Worm (Caenorhabditis elegans) whole organism, young adult: ENCODE measurements around the gene B0244.10.
A peak's percentile ranks its signal among the peaks of the same experiment; 100 is the strongest.

ENCODE experiments used
- B0336.3 ChIP-seq: fragments of 200-800 bp; sonication (Bioruptor generic); IDR thresholded peaks from 2 replicates; pipeline ENCODE4 v1.3.6; 2022; ENCODE audit warnings: missing genetic modification characterization, missing compliant biosample characterization
- C17E4.6 ChIP-seq: fragments of 200-800 bp; sonication (Bioruptor generic); IDR thresholded peaks from 2 replicates; pipeline ENCODE4 v1.3.6; 2022; ENCODE audit warnings: missing genetic modification reagents, missing genetic modification characterization, missing compliant biosample characterization
- F22D6.2 ChIP-seq: sonication (generic microtip); optimal IDR thresholded peaks from 2 replicates; lab custom pipeline; 2016; ENCODE audit warnings: mild to moderate bottlenecking, missing genetic modification characterization, missing compliant biosample characterization
- F52B5.7 ChIP-seq: sonication (generic microtip); optimal IDR thresholded peaks from 2 replicates; lab custom pipeline; 2016; ENCODE audit warnings: mild to moderate bottlenecking, missing genetic modification characterization, missing compliant biosample characterization
- F55B11.4 ChIP-seq: sonication (generic microtip); optimal IDR thresholded peaks from 2 replicates; lab custom pipeline; 2016; ENCODE audit warnings: missing compliant biosample characterization, missing genetic modification characterization, borderline replicate concordance; ENCODE audit not compliant: insufficient read depth
- K12H6.12 ChIP-seq: fragments of 200-800 bp; sonication (Bioruptor generic); optimal IDR thresholded peaks from 2 replicates; lab custom pipeline; 2018; ENCODE audit warnings: mild to moderate bottlenecking, missing genetic modification characterization, missing compliant biosample characterization
- T26A5.8 ChIP-seq: sonication (generic microtip); optimal IDR thresholded peaks from 2 replicates; lab custom pipeline; 2016; ENCODE audit warnings: missing genetic modification characterization, missing compliant biosample characterization
- Y53G8AR.9 ChIP-seq: fragments of 200-800 bp; sonication (Bioruptor generic); conservative IDR thresholded peaks from 2 replicates; pipeline ENCODE4 v1.3.6; 2022; ENCODE audit warnings: missing genetic modification reagents, missing genetic modification characterization, missing compliant biosample characterization
- Y79H2A.3 ChIP-seq: fragments of 200-800 bp; sonication (Bioruptor generic); conservative IDR thresholded peaks from 2 replicates; pipeline ENCODE4 v1.3.6; 2022; ENCODE audit warnings: missing genetic modification reagents, missing genetic modification characterization, missing compliant biosample characterization
- ZK185.1 ChIP-seq: sonication (generic microtip); optimal IDR thresholded peaks from 2 replicates; lab custom pipeline; 2016; ENCODE audit warnings: mild to moderate bottlenecking, missing genetic modification characterization, missing compliant biosample characterization; ENCODE audit not compliant: poor library complexity, severe bottlenecking
- attf-3 ChIP-seq: fragments of 200-800 bp; sonication (Bioruptor generic); conservative IDR thresholded peaks from 2 replicates; pipeline ENCODE4 v1.3.6; 2022; ENCODE audit warnings: missing genetic modification reagents, missing genetic modification characterization, missing compliant biosample characterization
- attf-5 ChIP-seq: fragments of 200-800 bp; sonication (Bioruptor generic); optimal IDR thresholded peaks from 2 replicates; lab custom pipeline; 2018; ENCODE audit warnings: mild to moderate bottlenecking, missing genetic modification characterization, missing compliant biosample characterization
- bed-1 ChIP-seq: fragments of 200-800 bp; sonication (Bioruptor generic); IDR thresholded peaks from 2 replicates; pipeline ENCODE4 v1.3.6; 2022; ENCODE audit warnings: missing genetic modification reagents, missing genetic modification characterization, missing compliant biosample characterization
- cebp-1 ChIP-seq, 2 experiments: fragments of 200-800 bp in 1 of 2; sonication (Bioruptor generic) in 1 of 2; sonication (generic microtip) in 1 of 2; IDR thresholded peaks in 1 of 2; optimal IDR thresholded peaks in 1 of 2; 2 replicates each; pipeline versions ENCODE4 v1.3.6 to Lab custom; 2017 to 2022; ENCODE audit warnings: missing compliant biosample characterization in 2 of 2, missing genetic modification characterization in 2 of 2, mild to moderate bottlenecking in 1 of 2, missing genetic modification reagents in 1 of 2, moderate library complexity in 1 of 2
- cebp-2 ChIP-seq: fragments of 200-800 bp; sonication (Bioruptor generic); IDR thresholded peaks from 2 replicates; pipeline ENCODE4 v1.3.6; 2022; ENCODE audit warnings: missing genetic modification characterization, missing compliant biosample characterization
- ceh-100 ChIP-seq: fragments of 200-800 bp; sonication (Bioruptor generic); IDR thresholded peaks from 2 replicates; pipeline ENCODE4 v1.3.6; 2022; ENCODE audit warnings: missing genetic modification reagents, missing genetic modification characterization, missing compliant biosample characterization
- ceh-40 ChIP-seq: fragments of 200-800 bp; sonication (Bioruptor generic); IDR thresholded peaks from 2 replicates; pipeline ENCODE4 v1.3.6; 2022; ENCODE audit warnings: missing genetic modification characterization, missing compliant biosample characterization
- ceh-58 ChIP-seq: fragments of 200-800 bp; sonication (Bioruptor generic); IDR thresholded peaks from 2 replicates; pipeline ENCODE4 v1.3.6; 2022; ENCODE audit warnings: missing genetic modification characterization, missing compliant biosample characterization
- ceh-91 ChIP-seq: fragments of 200-800 bp; sonication (Bioruptor generic); IDR thresholded peaks from 2 replicates; pipeline ENCODE4 v1.3.6; 2022; ENCODE audit warnings: missing genetic modification reagents, missing genetic modification characterization, missing compliant biosample characterization
- die-1 ChIP-seq: sonication (generic microtip); optimal IDR thresholded peaks from 2 replicates; lab custom pipeline; 2016; ENCODE audit warnings: missing genotype, mild to moderate bottlenecking, missing genetic modification characterization, missing compliant biosample characterization
- dpl-1 ChIP-seq: fragments of 150-350 bp; optimal IDR thresholded peaks from 2 replicates; lab custom pipeline; 2014; ENCODE audit warnings: missing biosample characterization, missing genetic modification reagents, missing genetic modification characterization
- egl-44 ChIP-seq: fragments of 200-800 bp; sonication (Bioruptor generic); IDR thresholded peaks from 2 replicates; pipeline ENCODE4 v1.3.6; 2022; ENCODE audit warnings: missing genetic modification reagents, missing genetic modification characterization, missing compliant biosample characterization
- egrh-3 ChIP-seq: fragments of 200-800 bp; sonication (Bioruptor generic); IDR thresholded peaks from 2 replicates; pipeline ENCODE4 v1.3.6; 2022; ENCODE audit warnings: missing genetic modification reagents, missing genetic modification characterization, missing compliant biosample characterization
- hlh-12 ChIP-seq: sonication (generic microtip); optimal IDR thresholded peaks from 2 replicates; lab custom pipeline; 2016; ENCODE audit warnings: missing genetic modification characterization, missing compliant biosample characterization
- hmg-1.2 ChIP-seq: fragments of 200-800 bp; sonication (Bioruptor generic); IDR thresholded peaks from 2 replicates; pipeline ENCODE4 v1.3.6; 2022; ENCODE audit warnings: missing genetic modification reagents, missing genetic modification characterization, missing compliant biosample characterization
- hrde-1 ChIP-seq: sonication (generic microtip); optimal IDR thresholded peaks from 2 replicates; lab custom pipeline; 2016; ENCODE audit warnings: missing genetic modification characterization, mild to moderate bottlenecking, missing compliant biosample characterization, moderate library complexity, missing genotype, missing genetic modification reagents, borderline replicate concordance
- lin-54 ChIP-seq: fragments of 200-800 bp; sonication (Bioruptor generic); optimal IDR thresholded peaks from 2 replicates; lab custom pipeline; 2018; ENCODE audit warnings: mild to moderate bottlenecking, missing genetic modification characterization, missing compliant biosample characterization
- madf-3 ChIP-seq: fragments of 200-800 bp; sonication (Bioruptor generic); IDR thresholded peaks from 2 replicates; pipeline ENCODE4 v1.3.6; 2022; ENCODE audit warnings: missing genetic modification reagents, missing genetic modification characterization, missing compliant biosample characterization
- madf-8 ChIP-seq: fragments of 200-800 bp; sonication (Bioruptor generic); conservative IDR thresholded peaks from 2 replicates; pipeline ENCODE4 v1.3.6; 2022; ENCODE audit warnings: missing genetic modification reagents, missing genetic modification characterization, missing compliant biosample characterization
- mcd-1 ChIP-seq: fragments of 200-800 bp; sonication (Bioruptor generic); IDR thresholded peaks from 2 replicates; pipeline ENCODE4 v1.3.6; 2022; ENCODE audit warnings: missing genetic modification reagents, missing genetic modification characterization, missing compliant biosample characterization
- nfya-1 ChIP-seq: sonication (generic microtip); optimal IDR thresholded peaks from 2 replicates; lab custom pipeline; 2017; ENCODE audit warnings: antibody characterized with exemption, missing compliant biosample characterization, missing genetic modification characterization, borderline replicate concordance; ENCODE audit not compliant: insufficient read depth
- nhr-120 ChIP-seq: fragments of 200-800 bp; sonication (Bioruptor generic); IDR thresholded peaks from 2 replicates; pipeline ENCODE4 v1.3.6; 2022; ENCODE audit warnings: missing genetic modification characterization, missing compliant biosample characterization
- nhr-179 ChIP-seq: sonication (generic microtip); optimal IDR thresholded peaks from 2 replicates; lab custom pipeline; 2016; ENCODE audit warnings: mild to moderate bottlenecking, missing genetic modification characterization, missing compliant biosample characterization
- nhr-80 ChIP-seq: sonication (generic microtip); optimal IDR thresholded peaks from 2 replicates; lab custom pipeline; 2016; ENCODE audit warnings: missing genetic modification characterization, missing compliant biosample characterization
- pha-4 ChIP-seq: fragments of 150-350 bp; sonication (generic microtip); optimal IDR thresholded peaks from 2 replicates; lab custom pipeline; 2014; ENCODE audit warnings: missing biosample characterization, missing genetic modification reagents, missing genetic modification characterization
- rcor-1 ChIP-seq: fragments of 200-800 bp; sonication (Bioruptor generic); IDR thresholded peaks from 2 replicates; pipeline ENCODE4 v1.3.6; 2022; ENCODE audit warnings: missing genetic modification reagents, missing genetic modification characterization, missing compliant biosample characterization
- repo-1 ChIP-seq: sonication (generic microtip); optimal IDR thresholded peaks from 2 replicates; lab custom pipeline; 2017; ENCODE audit warnings: mild to moderate bottlenecking, missing genetic modification characterization, missing compliant biosample characterization
- snpc-1.1 ChIP-seq: sonication (generic microtip); optimal IDR thresholded peaks from 2 replicates; lab custom pipeline; 2017; ENCODE audit warnings: missing genetic modification characterization, mild to moderate bottlenecking, missing compliant biosample characterization, antibody characterized with exemption, moderate library complexity, missing genotype, missing genetic modification reagents; ENCODE audit not compliant: insufficient read depth
- somi-1 ChIP-seq: fragments of 200-800 bp; sonication (Bioruptor generic); optimal IDR thresholded peaks from 2 replicates; lab custom pipeline; 2018; ENCODE audit warnings: mild to moderate bottlenecking, missing genetic modification characterization, missing compliant biosample characterization
- xnd-1 ChIP-seq: sonication (generic microtip); optimal IDR thresholded peaks from 2 replicates; lab custom pipeline; 2016; ENCODE audit warnings: missing genotype, missing genetic modification reagents, missing genetic modification characterization, missing compliant biosample characterization
- ztf-28 ChIP-seq: fragments of 200-800 bp; sonication (Bioruptor generic); IDR thresholded peaks from 2 replicates; pipeline ENCODE4 v1.3.6; 2022; ENCODE audit warnings: missing genetic modification reagents, missing genetic modification characterization, missing compliant biosample characterization
- ztf-3 ChIP-seq: fragments of 200-800 bp; sonication (Bioruptor generic); optimal IDR thresholded peaks from 2 replicates; lab custom pipeline; 2018; ENCODE audit warnings: mild to moderate bottlenecking, missing genetic modification characterization, missing compliant biosample characterization

The B0244.10 gene

DNA sequence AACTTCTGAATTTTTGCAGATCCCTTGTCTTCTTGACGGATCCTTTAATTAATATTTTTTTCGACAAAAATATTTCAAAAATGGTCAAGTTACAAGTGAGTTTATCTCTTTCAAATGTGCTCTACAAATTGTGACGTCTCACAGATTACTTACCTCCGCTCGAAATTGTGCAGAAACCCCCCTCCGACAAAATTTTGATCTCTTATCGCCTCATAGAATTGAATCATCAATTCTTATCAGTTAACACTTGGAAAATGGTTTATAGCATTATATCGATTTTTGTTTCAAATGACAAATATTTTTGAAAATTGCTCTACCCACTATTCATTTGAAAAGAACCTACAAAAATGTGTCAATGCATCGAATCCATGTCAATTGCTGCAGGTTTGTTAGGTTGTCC lies at the start of gene B0244.10:
TSS of gene B0244.10 (plus strand) at position 254 of the 400 bp plus-strand sequence.
- TF ChIP-seq hlh-12 (tag; lab: Kevin White, UChicago), result no peak
- peak; percentile 49 for TF ChIP-seq nhr-80 (tag; lab: Kevin White, UChicago)
- no peak for TF ChIP-seq pha-4
- TF ChIP-seq snpc-1.1 (tag; lab: Kevin White, UChicago), result no peak
- no peak for TF ChIP-seq C17E4.6
- no peak for TF ChIP-seq lin-54 (GFP tag; lab: Kevin White, UChicago)
- TF ChIP-seq hmg-1.2 (GFP tag; lab: Robert Waterston, UW), result no peak
- TF ChIP-seq F55B11.4, result no peak
- no peak for TF ChIP-seq F22D6.2 (tag; lab: Kevin White, UChicago)

DNA sequence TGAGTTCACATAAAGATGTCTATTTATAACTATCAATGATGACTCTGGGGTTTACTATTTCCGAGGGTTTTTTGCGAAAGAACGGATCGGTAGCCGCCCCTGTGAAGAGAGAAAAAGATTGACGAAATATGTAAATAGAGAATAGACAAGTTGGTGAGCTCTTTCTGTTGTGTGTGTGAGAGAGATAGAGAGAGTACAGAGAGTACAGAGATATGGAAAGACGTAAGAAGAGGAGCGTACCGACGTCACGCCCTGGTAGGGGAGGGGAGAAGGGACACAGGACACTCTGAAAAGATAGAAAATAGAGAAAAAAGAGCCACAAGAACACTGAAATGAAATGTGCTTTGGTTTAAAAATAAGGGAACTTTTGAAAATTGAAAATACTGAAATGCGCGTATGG lies 46.7 kb upstream of the B0244.10 start:
- TF ChIP-seq K12H6.12, result peak; percentile 47
- no peak for TF ChIP-seq nhr-120
- TF ChIP-seq cebp-1 (GFP tag; IDR thresholded peaks at IDR 0.05; lab: Robert Waterston, UW), result no peak
- TF ChIP-seq cebp-1 (tag; optimal IDR thresholded peaks at IDR 0.05; lab: Kevin White, UChicago), result peak; percentile 67
- TF ChIP-seq cebp-2 (GFP tag; lab: Robert Waterston, UW), result no peak
- TF ChIP-seq attf-5 (GFP tag; lab: Kevin White, UChicago), result peak; percentile 5
- peak; percentile 40 for TF ChIP-seq nhr-80 (tag; lab: Kevin White, UChicago)
- TF ChIP-seq hmg-1.2 (GFP tag; lab: Robert Waterston, UW), result peak; percentile 44; the same call in 1 of the 2 replicates
- TF ChIP-seq attf-3 (GFP tag; lab: Robert Waterston, UW), result 0 out of 2 replicates have a peak, but pooled peaks have one; percentile 13
- TF ChIP-seq bed-1 (GFP tag; lab: Robert Waterston, UW), result no peak
- peak; percentile 6 for TF ChIP-seq ZK185.1 (tag; lab: Kevin White, UChicago)

- no peak for TF ChIP-seq rcor-1 (GFP tag; lab: Robert Waterston, UW)
- TF ChIP-seq B0336.3 (GFP tag; lab: Robert Waterston, UW), result no peak
- no peak for TF ChIP-seq die-1 (tag; lab: Kevin White, UChicago)
These were observed 43.1 kb upstream of the B0244.10 start for ce11 chrIII:5691826-5692225.

DNA sequence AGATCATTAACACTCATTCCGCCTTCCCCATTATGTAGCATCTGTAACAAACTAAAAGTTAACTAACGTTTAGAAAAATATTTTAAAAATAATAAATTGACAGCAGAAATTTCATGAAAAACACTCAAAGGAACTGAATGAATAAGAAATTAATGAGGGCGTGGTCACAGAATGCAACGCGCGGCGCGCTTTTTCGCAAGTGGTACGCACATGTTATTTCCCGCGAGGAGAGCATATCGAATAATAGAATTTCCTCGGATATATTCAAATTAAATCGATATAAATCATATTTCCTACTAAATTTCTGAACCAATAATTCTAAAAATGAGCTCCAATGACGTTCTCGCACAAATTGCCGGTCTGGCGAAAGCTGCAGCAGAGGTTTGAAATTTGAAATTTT lies 42.3 kb upstream of the B0244.10 start, which contains the start of the genes abi-1 and arle-14:
TSS of gene abi-1 (minus strand) at position 51 of the 400 bp plus-strand sequence.
TSS of gene arle-14 (plus strand) at position 217 of the 400 bp plus-strand sequence.
- TF ChIP-seq Y79H2A.3 (GFP tag; lab: Robert Waterston, UW) (no peak), Y53G8AR.9 (GFP tag; lab: Robert Waterston, UW) (no peak), somi-1 (no peak), ztf-3 (no peak), repo-1 (tag; lab: Kevin White, UChicago) (no peak), egrh-3 (GFP tag; lab: Robert Waterston, UW) (no peak), xnd-1 (tag; lab: Kevin White, UChicago) (no peak), ceh-58 (GFP tag; lab: Robert Waterston, UW) (no peak), egl-44 (GFP tag; lab: Robert Waterston, UW) (no peak), ceh-40 (GFP tag; lab: Robert Waterston, UW) (no peak), nhr-179 (no peak), ceh-91 (GFP tag; lab: Robert Waterston, UW) (0 out of 2 replicates have a peak, but pooled peaks have one; percentile 16), nfya-1 (tag; lab: Kevin White, UChicago) (no peak), ztf-28 (GFP tag; lab: Robert Waterston, UW) (no peak), madf-3 (GFP tag; lab: Robert Waterston, UW) (no peak), mcd-1 (GFP tag; lab: Robert Waterston, UW) (0 out of 2 replicates have a peak, but pooled peaks have one; percentile 25), hrde-1 (no peak), F52B5.7 (tag; lab: Kevin White, UChicago) (no peak), cebp-1 (GFP tag; IDR thresholded peaks at IDR 0.05; lab: Robert Waterston, UW) (no peak), cebp-1 (tag; optimal IDR thresholded peaks at IDR 0.05; lab: Kevin White, UChicago) (no peak), madf-8 (GFP tag; lab: Robert Waterston, UW) (0 out of 2 replicates have a peak, but pooled peaks have one; percentile 18), dpl-1 (GFP tag; lab: Kevin White, UChicago) (peak; percentile 23), T26A5.8 (no peak), nhr-120 (no peak), F22D6.2 (tag; lab: Kevin White, UChicago) (no peak), ceh-100 (no peak)
